Fruit fly (Drosophila melanogaster) S2 (cell line): ENCODE measurements around the gene CG31087.

ENCODE experiments used
- CG8478 ChIP-seq: fragments of >200 bp; optimal IDR thresholded peaks from 2 replicates; lab custom pipeline; 2018
- CTCF ChIP-seq, 2 experiments: fragments of >200 bp; optimal IDR thresholded peaks; 2 replicates each; lab custom pipeline; 2018

The CG31087 gene

DNA sequence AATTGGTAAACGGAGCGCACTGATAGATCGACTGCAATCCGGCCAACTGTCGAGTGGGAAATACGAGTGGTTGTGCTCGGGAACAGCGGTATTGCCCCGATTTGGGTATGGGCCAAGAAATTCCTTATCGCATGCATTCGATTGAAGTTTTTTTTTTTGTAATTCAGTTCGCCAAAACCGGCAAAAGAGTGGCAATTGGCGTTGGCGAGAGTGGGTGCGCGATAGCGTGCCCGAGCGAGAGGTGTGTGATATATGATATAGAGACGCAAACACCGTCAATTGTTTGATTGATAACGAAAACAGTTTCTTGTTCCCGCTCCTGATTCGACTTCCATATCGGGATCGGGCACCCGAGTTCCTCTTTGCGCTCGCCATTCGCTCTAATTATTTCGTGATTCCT lies at the start of gene CG31087:
Gene CG31087 (minus strand): TSS at position 63 of the 400 bp plus-strand sequence.
- TF ChIP-seq CTCF (optimal IDR thresholded peaks at IDR 0.05; lab: Kevin White, UChicago) (no peak), CG8478 (lab: Kevin White, UChicago) (no peak)

DNA sequence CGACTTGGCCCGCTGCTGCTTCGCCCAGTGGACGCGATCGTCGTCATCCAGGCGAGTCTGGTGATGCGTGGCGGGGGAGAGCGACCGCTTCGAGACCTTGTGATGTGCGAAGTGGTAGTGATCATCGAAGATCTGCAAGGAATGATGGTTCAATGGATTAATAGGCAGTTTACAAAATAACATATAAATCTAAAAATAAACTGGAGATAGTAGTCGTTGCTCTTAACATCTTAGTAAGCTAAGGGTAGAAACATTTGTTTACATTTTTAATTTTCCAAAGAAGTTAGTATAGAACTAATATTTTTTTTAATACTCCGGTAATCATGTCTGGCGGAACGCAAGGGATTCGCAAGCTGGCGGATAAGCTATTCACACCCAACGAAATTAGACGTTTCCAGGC lies 44.4 kb upstream of the CG31087 start, which contains the start of gene ND-49L:
Gene ND-49L (plus strand): TSS at position 301 of the 400 bp plus-strand sequence.
- TF ChIP-seq CG8478 (lab: Kevin White, UChicago) (no peak), CTCF (optimal IDR thresholded peaks at IDR 0.05; lab: Kevin White, UChicago) (no peak)

DNA sequence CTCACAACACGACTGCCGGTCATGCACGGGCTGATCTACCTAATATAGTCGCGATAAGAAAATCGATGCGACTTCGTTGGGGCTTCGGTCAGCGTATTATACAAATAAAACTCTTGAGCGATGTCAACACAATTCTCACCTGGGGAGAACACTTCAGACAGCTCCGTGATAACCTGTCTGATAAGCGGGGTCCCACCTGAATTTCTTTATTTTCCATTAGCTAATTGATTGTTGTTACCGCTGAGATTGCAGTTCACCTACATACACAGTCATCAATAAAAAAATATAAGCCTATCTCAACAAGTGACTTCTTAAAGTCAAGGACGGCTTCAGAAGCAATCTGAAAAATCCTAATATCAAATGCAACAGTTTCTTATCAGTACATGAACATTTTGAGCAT lies 33.3 kb upstream of the CG31087 start, which contains the start of gene tobi:
Gene tobi (minus strand): TSS at position 23 of the 400 bp plus-strand sequence.
- TF ChIP-seq CTCF (optimal IDR thresholded peaks at IDR 0.05; lab: Kevin White, UChicago): no peak
- TF ChIP-seq CG8478 (lab: Kevin White, UChicago): no peak

DNA sequence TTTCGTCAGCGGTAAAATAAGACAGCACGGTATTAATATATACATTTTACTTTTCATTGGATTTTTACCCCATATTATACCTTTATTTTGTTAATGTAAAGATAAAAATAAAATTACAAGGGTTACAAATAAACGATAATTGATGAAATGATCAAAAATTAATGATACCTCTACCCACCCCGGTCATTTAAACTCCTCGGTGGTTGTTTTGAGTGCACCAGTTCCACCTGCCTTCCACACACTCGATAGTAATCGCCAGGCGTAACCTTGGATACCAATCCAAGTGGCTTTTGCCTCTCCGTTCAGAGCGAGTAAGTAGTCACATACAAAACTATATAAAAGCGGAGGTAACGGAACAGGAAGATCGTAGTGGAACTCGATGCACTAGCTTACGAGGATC lies 26.3 kb upstream of the CG31087 start, which contains the start of gene rha:
Gene rha (plus strand): TSS at position 301 of the 400 bp plus-strand sequence.
- TF ChIP-seq CTCF (optimal IDR thresholded peaks at IDR 0.05; lab: Kevin White, UChicago): no peak
- no peak for TF ChIP-seq CG8478 (lab: Kevin White, UChicago)

DNA sequence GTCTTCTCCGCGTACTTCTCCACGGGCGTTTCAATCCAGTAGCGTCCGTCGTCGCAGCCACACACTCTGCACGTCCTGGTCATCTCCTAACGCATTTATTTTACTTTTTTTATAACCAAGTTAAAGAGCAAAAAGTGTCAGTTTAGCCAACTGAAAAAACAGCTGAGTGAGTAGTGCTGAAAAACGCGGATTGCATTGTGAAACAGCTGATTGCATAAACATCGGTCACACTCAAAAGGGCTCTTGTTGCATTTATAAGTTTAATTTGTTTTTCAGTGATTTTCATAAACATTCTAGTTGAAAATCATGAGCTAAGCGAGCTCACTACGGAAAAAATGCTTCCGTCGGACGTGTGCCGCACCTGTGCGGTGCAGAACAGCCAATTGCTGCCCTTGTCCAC lies 21.4 kb upstream of the CG31087 start, which contains the start of the genes CG10669 and CG11902:
Gene CG10669 (minus strand): TSS at position 179 of the 400 bp plus-strand sequence.
Gene CG11902 (plus strand): TSS at position 193 of the 400 bp plus-strand sequence.
- TF ChIP-seq CTCF (optimal IDR thresholded peaks at IDR 0.05; lab: Kevin White, UChicago): no peak
- no peak for TF ChIP-seq CG8478 (lab: Kevin White, UChicago)

DNA sequence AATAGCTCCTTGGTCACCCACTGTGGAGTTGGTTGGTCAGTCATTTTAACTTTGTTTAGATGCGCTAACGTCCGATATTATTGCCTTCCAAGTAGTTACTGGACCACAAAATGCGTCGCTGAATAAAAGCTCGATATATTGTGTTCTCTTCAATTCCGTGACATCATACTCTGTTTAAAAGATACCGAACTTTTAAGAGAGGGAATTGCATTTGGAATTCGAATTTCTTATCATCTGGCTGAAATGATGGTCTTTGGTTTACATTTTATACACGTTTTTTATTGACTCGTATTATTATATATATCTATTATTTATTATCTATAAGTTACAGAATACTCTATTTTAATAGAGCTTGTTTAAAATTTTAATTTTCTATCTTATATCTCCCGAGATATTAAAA lies 17.5 kb upstream of the CG31087 start, which contains the start of gene CHKov2:
Gene CHKov2 (minus strand): TSS at position 101 of the 400 bp plus-strand sequence.
- TF ChIP-seq CTCF (optimal IDR thresholded peaks at IDR 0.05; lab: Kevin White, UChicago): no peak
- TF ChIP-seq CG8478 (lab: Kevin White, UChicago): no peak

DNA sequence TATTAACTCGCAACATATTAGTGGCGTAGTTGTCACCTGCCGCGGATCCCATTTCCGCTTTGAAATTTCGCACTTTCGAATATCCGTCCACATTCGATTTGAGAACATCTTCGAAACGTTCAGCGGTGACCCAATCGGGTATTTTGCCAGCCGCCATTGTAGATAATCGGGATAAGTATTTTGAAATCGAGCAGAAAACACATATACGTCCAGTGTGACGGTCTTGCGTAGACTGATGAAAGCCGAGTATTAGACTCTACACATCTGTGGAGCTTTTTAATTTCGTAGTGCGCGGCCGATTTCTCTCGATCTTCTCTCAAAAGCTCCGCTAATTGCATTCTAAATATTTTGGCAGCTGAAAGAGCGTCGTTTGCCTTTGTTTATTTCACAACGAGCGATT lies 15.4 kb upstream of the CG31087 start, which contains the start of gene CHKov1:
Gene CHKov1 (minus strand): TSS at position 238 of the 400 bp plus-strand sequence.
- no peak for TF ChIP-seq CG8478 (lab: Kevin White, UChicago)
- TF ChIP-seq CTCF (optimal IDR thresholded peaks at IDR 0.05; lab: Kevin White, UChicago): no peak

DNA sequence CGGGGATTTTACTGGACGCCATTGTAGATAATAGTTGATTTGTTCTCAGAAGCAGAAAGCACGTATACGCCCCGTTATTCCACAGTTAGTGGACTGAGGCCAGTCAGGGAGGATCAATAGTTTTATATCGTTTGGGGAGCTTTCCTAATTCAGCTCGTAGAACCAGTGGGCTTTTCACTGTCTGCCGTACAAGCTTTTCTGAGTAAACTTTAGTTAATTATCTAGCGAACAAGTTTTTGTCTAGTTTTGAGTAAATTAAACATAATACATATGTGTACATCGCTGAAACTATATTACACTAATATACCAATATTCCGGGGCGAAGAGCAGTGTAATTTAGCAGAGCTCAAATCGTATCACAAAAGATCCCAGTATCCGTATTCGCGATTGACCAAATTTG lies 9.0 kb upstream of the CG31087 start, which contains the start of gene CG10562:
Gene CG10562 (minus strand): TSS at position 101 of the 400 bp plus-strand sequence.
- no peak for TF ChIP-seq CG8478 (lab: Kevin White, UChicago)

DNA sequence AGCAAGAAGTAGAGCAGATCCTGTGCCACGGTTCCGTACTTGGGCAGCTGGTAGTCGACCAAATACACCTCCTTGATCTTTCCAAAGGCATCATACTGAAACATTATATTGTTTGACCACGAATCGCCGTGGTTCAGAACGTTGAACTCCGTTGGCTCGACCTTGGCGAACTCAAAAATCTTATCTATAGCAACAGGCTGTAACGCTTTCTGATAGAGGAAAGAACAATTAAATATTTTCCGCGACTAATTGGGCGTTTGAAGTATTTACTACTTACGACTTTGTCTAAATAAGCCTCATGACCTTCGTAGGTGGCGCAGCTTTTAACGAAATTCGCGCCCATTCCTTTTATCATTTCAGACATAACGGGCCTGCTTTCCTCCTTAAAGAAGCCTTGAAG lies 8.0 kb upstream of the CG31087 start:
- TF ChIP-seq CTCF (optimal IDR thresholded peaks at IDR 0.05; lab: Kevin White, UChicago) (no peak), CG8478 (lab: Kevin White, UChicago) (no peak)

DNA sequence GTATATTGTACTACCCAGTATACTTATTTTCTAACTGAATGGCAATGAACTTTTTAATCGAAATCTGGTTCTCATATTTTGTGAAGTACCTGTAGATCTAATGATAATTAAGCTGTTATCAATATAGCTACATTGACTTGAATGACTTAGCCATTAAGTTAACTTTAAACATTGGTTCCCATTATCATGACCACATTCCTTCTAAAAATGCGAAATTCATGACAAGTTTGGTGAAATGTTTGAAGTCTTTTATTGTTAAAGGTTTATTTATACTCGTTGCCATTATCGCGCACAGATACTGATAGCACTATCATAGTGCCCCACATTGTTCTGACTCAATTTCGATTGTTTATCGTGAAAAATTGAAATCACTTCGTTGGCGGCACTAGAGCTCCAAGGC lies 7.3 kb upstream of the CG31087 start:
- TF ChIP-seq CTCF (optimal IDR thresholded peaks at IDR 0.05; lab: Kevin White, UChicago) (no peak), CG8478 (lab: Kevin White, UChicago) (no peak)

DNA sequence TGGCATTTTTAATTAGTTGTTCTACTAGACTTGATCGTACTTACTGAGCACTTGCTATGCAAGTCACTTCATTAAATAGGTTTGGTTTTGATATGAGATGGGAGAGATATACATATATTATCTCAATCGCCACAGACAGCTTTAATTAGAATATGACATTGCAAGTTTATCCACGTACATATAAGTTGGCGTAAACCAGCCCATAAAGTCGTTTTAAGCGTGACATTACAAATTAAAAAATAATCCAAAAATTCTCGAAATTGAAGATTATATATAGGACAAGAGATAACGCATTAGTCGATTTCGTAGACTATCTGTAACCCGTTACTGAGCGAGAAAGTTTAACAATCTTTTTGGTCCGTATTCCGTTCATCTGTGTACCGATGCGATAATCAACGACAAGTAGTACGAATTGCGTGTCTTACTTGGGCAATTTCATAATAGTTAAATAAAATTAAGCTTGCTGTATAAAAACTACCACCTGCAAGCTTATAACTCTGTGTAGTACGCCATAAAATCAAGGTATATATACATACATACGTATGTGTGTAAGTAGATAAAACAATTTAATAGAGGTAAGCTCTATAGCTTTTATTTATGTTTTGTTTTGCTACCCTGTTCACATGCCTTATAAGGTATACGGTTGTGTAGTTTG lies 6.5 kb upstream of the CG31087 start, which contains the start of gene CG10560:
Gene CG10560 (minus strand): TSS at position 51 of the 655 bp plus-strand sequence.
- TF ChIP-seq CTCF (optimal IDR thresholded peaks at IDR 0.05; lab: Kevin White, UChicago) (no peak), CG8478 (lab: Kevin White, UChicago) (no peak)

DNA sequence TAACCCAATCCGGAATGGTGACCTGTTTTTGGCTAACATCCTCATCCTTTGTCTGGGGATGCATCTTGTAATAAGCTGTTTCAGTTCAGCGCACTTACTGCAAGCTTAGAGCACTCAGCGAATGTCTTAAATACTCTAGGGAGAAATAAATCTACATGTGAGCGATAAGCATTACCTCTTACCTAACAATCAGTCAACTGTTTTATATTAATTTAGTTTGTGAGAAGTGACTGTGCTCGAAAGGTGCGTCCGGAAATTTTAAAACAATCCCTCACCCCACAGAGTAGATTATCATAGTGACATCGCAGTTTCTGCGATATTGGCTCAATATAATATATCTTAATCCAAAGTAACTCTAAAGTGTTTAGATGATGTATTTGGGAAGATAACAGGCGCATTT lies 4.4 kb upstream of the CG31087 start, which contains the start of gene CG10553:
Gene CG10553 (minus strand): TSS at position 101 of the 400 bp plus-strand sequence.
- TF ChIP-seq CTCF (optimal IDR thresholded peaks at IDR 0.05; lab: Kevin White, UChicago) (no peak), CG8478 (lab: Kevin White, UChicago) (no peak)

DNA sequence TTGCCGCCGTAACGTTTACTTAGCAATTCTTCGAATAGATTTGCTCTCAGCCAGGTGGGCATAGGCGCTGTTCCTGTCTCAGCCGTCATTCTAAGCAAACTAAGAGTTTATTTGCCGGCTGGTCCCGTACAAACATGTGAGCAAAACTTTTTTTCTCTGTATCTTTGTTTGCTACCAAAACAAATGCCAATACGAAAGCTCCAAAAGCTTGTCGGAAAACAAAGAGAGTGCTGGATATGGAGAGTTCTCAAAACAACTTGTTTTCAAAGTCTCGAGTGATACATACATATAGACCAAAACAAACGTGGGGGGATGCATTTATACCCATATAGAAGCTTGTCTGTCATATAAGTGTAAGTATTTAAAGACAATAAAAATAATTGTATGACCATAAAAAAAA lies 2.4 kb upstream of the CG31087 start, which contains the start of gene CG10559:
Gene CG10559 (minus strand): TSS at position 101 of the 400 bp plus-strand sequence.
- TF ChIP-seq CG8478 (lab: Kevin White, UChicago) (no peak), CTCF (optimal IDR thresholded peaks at IDR 0.05; lab: Kevin White, UChicago) (no peak)

DNA sequence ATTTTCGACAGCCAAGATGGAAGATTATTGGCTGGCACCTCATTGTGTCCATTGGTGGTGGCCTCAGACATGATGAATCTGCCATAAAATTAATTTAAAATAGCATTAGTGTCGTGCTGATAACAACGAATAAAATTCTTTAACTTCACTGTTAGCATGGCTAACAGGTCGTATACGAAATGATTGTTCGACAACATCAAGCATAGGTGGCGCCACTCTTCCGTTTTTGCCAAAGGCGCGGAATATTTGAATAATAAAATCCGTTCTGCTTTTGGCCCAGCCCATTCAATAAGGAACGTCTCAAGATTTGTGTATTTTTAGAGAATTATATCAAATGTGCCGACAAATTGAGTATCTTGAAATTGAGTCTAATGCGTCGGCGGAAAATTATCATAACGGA lies 1.1 kb downstream of the CG31087 start:
- TF ChIP-seq CG8478 (lab: Kevin White, UChicago) (no peak), CTCF (optimal IDR thresholded peaks at IDR 0.05; lab: Kevin White, UChicago) (peak; percentile 69 to 78)

DNA sequence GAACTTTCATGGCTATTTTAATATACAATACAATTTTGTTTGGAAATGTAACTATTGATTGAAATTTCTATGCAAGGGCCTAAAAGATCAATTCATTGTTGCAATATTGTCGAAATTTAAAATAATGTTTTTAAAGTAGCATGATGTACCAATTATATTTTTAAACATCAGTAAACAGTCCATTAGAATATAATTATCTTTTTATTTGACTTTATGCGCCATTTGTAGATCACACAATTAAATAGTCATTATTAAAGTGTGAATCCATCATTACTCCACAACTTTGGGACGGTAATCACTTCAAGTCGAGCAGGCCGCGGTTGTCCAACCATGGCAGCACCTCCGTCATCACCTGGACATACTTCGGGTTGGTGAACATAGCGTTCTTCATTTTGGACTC lies 2.8 kb downstream of the CG31087 start, which contains the start of gene CG31099:
Gene CG31099 (minus strand): TSS at position 101 of the 400 bp plus-strand sequence.
- TF ChIP-seq CG8478 (lab: Kevin White, UChicago) (no peak), CTCF (optimal IDR thresholded peaks at IDR 0.05; lab: Kevin White, UChicago) (no peak)
